Worm (Caenorhabditis elegans) whole organism, midembryonic: ENCODE measurements around the gene R13D7.2.

Experiments
- T22C8.4 ChIP-seq: fragments of 200-800 bp; sonication (Bioruptor generic); IDR thresholded peaks from 2 replicates; pipeline ENCODE4 v1.3.6; 2022; ENCODE audit warnings: missing genetic modification characterization, missing compliant biosample characterization
- cog-1 ChIP-seq: sonication (generic microtip); optimal IDR thresholded peaks from 2 replicates; lab custom pipeline; 2016; ENCODE audit warnings: missing genetic modification characterization, missing compliant biosample characterization
- flt-1 ChIP-seq: fragments of 200-800 bp; sonication (Bioruptor generic); IDR thresholded peaks from 2 replicates; pipeline ENCODE4 v1.3.6; 2022; ENCODE audit warnings: missing genetic modification characterization, missing compliant biosample characterization
- klf-2 ChIP-seq: fragments of 200-800 bp; sonication (Bioruptor generic); conservative IDR thresholded peaks from 2 replicates; pipeline ENCODE4 v1.3.6; 2022; ENCODE audit warnings: missing genetic modification reagents, missing genetic modification characterization, missing compliant biosample characterization
- med-1 ChIP-seq: sonication (generic microtip); optimal IDR thresholded peaks from 2 replicates; lab custom pipeline; 2017; ENCODE audit warnings: missing genetic modification characterization, mild to moderate bottlenecking, missing compliant biosample characterization, antibody characterized with exemption, missing genetic modification reagents; ENCODE audit not compliant: insufficient read depth
- ref-1 ChIP-seq: fragments of 200-800 bp; sonication (Bioruptor generic); conservative IDR thresholded peaks from 2 replicates; pipeline ENCODE4 v1.3.6; 2022; ENCODE audit warnings: missing genetic modification reagents, missing genetic modification characterization, missing compliant biosample characterization
- tab-1 ChIP-seq: fragments of 200-800 bp; sonication (Bioruptor generic); IDR thresholded peaks from 2 replicates; pipeline ENCODE4 v1.3.6; 2022; ENCODE audit warnings: missing genetic modification characterization, missing compliant biosample characterization
- ztf-23 ChIP-seq: fragments of 200-800 bp; sonication (Bioruptor generic); IDR thresholded peaks from 2 replicates; pipeline ENCODE4 v1.3.6; 2022; ENCODE audit warnings: missing genetic modification reagents, missing genetic modification characterization, missing compliant biosample characterization
- ztf-29 ChIP-seq: fragments of 200-800 bp; sonication (Bioruptor generic); IDR thresholded peaks from 2 replicates; pipeline ENCODE4 v1.3.6; 2022; ENCODE audit warnings: missing genetic modification reagents, missing genetic modification characterization, missing compliant biosample characterization

The R13D7.2 gene

ce11 chrV:7444331-7444730, 34.6 kb downstream of the R13D7.2 start, which contains the start of gene nhr-141:
Gene nhr-141, plus strand, starts transcription at chrV:7444661.
- TF ChIP-seq tab-1 (GFP tag; lab: Robert Waterston, UW): 0 out of 2 replicates have a peak, but pooled peaks have one; percentile 40

DNA sequence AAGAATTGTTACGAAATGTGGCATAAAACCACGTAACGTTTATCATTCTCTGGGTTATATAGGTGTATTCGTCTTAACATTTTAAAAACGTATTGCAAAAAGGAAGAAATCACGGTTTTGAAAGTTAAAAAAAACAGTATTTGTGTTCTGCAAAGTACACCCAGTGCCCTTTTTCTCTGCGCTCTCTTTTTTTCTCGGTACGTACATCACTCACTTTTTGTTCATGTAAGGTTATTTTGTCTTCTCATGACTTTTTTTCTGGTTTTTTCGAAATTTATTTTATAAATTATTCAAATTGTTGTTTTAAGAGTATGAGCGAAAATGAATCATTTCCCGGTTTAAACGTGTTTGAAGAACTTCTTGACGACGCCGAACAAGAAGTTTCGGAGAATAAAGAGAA, 37.3 kb downstream of the R13D7.2 start, which contains the start of gene F25E5.5:
F25E5.5 (plus strand) TSS at position 301 of the 400 bp plus-strand sequence.
- no peak for TF ChIP-seq ztf-23 (GFP tag; lab: Robert Waterston, UW)
- TF ChIP-seq ztf-29 (GFP tag; lab: Robert Waterston, UW): no peak
- TF ChIP-seq klf-2 (GFP tag; lab: Robert Waterston, UW): no peak

- TF ChIP-seq cog-1 (tag; lab: Kevin White, UChicago) (no peak), T22C8.4 (no peak), flt-1 (GFP tag; lab: Robert Waterston, UW) (no peak)
These were observed 39.7 kb downstream of the R13D7.2 start, which contains the start of gene try-12 for ce11 chrV:7449303-7449827. Gene try-12, plus strand, starts transcription at chrV:7449353.

DNA sequence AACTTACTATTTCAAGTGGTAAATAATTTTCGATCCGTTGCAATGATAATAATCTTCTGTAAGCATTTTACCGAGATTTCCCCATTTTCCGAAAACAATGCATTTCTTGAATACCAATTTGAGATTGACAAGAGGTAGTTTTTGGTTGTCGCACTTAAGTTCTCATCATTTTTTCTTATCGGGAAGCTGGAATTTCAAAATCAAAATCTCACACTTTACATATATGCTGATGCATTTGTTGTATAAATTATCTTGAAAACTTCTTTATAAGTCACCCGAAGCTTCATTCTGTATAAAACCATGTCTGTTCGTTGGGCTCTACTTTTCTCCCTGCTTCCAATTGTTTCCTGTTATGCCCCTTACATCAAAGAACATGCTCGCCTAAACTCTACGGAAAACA, 41.7 kb downstream of the R13D7.2 start, which contains the start of gene try-11:
try-11 (plus strand) TSS at position 301 of the 400 bp plus-strand sequence.
- no peak for TF ChIP-seq tab-1 (GFP tag; lab: Robert Waterston, UW)
- TF ChIP-seq T22C8.4: no peak
- TF ChIP-seq ztf-29 (GFP tag; lab: Robert Waterston, UW): no peak
- no peak for TF ChIP-seq klf-2 (GFP tag; lab: Robert Waterston, UW)
- TF ChIP-seq ref-1: no peak
- TF ChIP-seq med-1 (GFP tag; lab: Kevin White, UChicago): no peak
- TF ChIP-seq ztf-23 (GFP tag; lab: Robert Waterston, UW): no peak
- TF ChIP-seq flt-1 (GFP tag; lab: Robert Waterston, UW): no peak
- TF ChIP-seq cog-1 (tag; lab: Kevin White, UChicago): no peak

DNA sequence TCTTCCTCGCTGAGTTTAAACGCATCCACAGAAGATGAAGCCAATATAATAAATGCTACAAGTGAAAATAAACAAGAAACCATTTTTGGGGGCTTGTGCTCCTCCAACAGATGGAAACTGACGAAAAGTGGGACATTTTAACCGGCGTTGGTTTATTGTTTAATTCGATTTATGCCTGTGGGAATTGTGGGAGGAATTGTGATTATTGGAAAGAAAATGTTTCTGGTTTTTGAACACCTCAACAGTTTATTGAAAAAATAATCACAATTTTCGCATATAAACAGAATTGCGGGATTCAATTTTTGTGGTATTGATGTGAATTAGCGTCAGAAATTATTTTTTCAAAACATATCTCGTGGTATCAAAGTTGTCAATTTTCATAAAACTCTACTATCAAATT, 44.5 kb downstream of the R13D7.2 start, which contains the start of gene try-8:
try-8 (minus strand) TSS at position 101 of the 400 bp plus-strand sequence.
- TF ChIP-seq cog-1 (tag; lab: Kevin White, UChicago) (no peak), med-1 (GFP tag; lab: Kevin White, UChicago) (no peak)

- TF ChIP-seq T22C8.4: no peak
- no peak for TF ChIP-seq cog-1 (tag; lab: Kevin White, UChicago)
- TF ChIP-seq ztf-23 (GFP tag; lab: Robert Waterston, UW): no peak
- TF ChIP-seq med-1 (GFP tag; lab: Kevin White, UChicago): no peak
- no peak for TF ChIP-seq ztf-29 (GFP tag; lab: Robert Waterston, UW)
- no peak for TF ChIP-seq ref-1
- TF ChIP-seq flt-1 (GFP tag; lab: Robert Waterston, UW): no peak
These were observed 45.3 kb downstream of the R13D7.2 start, which contains the start of gene F25E5.2 for ce11 chrV:7455008-7455407. Gene F25E5.2, plus strand, starts transcription at chrV:7455308.
